Worm (Caenorhabditis elegans) whole organism, young adult: ENCODE data around the gene srh-7.

Experiments
- B0035.1 ChIP-seq: sonication (generic microtip); optimal IDR thresholded peaks from 2 replicates; lab custom pipeline; 2016; ENCODE audit warnings: missing genetic modification characterization, mild to moderate bottlenecking, missing compliant biosample characterization, missing genotype, missing genetic modification reagents
- B0261.1 ChIP-seq: sonication (generic microtip); optimal IDR thresholded peaks from 2 replicates; lab custom pipeline; 2016; ENCODE audit warnings: mild to moderate bottlenecking, missing genetic modification characterization, moderate library complexity, missing compliant biosample characterization
- B0336.3 ChIP-seq: fragments of 200-800 bp; sonication (Bioruptor generic); IDR thresholded peaks from 2 replicates; pipeline ENCODE4 v1.3.6; 2022; ENCODE audit warnings: missing genetic modification characterization, missing compliant biosample characterization
- F22D6.2 ChIP-seq: sonication (generic microtip); optimal IDR thresholded peaks from 2 replicates; lab custom pipeline; 2016; ENCODE audit warnings: mild to moderate bottlenecking, missing genetic modification characterization, missing compliant biosample characterization
- F33H1.4 ChIP-seq: fragments of 200-800 bp; sonication (Bioruptor generic); IDR thresholded peaks from 2 replicates; pipeline ENCODE4 v1.3.6; 2022; ENCODE audit warnings: missing genetic modification reagents, missing genetic modification characterization, missing compliant biosample characterization
- F39B2.1 ChIP-seq: fragments of 200-800 bp; sonication (Bioruptor generic); IDR thresholded peaks from 2 replicates; pipeline ENCODE4 v1.3.6; 2022; ENCODE audit warnings: missing genetic modification reagents, missing genetic modification characterization, missing compliant biosample characterization
- F52B5.7 ChIP-seq: sonication (generic microtip); optimal IDR thresholded peaks from 2 replicates; lab custom pipeline; 2016; ENCODE audit warnings: mild to moderate bottlenecking, missing genetic modification characterization, missing compliant biosample characterization
- F57A8.1 ChIP-seq: fragments of 200-800 bp; sonication (Bioruptor generic); optimal IDR thresholded peaks from 2 replicates; lab custom pipeline; 2018; ENCODE audit warnings: mild to moderate bottlenecking, missing genetic modification characterization, moderate library complexity, missing compliant biosample characterization
- Y53F4B.3 ChIP-seq: fragments of 200-800 bp; sonication (Bioruptor generic); IDR thresholded peaks from 2 replicates; pipeline ENCODE4 v1.3.6; 2022; ENCODE audit warnings: missing genetic modification reagents, missing genetic modification characterization, missing compliant biosample characterization
- Y56A3A.18 ChIP-seq: fragments of 200-800 bp; sonication (Bioruptor generic); IDR thresholded peaks from 2 replicates; pipeline ENCODE4 v1.3.6; 2022; ENCODE audit warnings: missing genetic modification reagents, missing genetic modification characterization, missing compliant biosample characterization
- Y95B8A.8 ChIP-seq: fragments of 200-800 bp; sonication (Bioruptor generic); IDR thresholded peaks from 2 replicates; pipeline ENCODE4 v1.3.6; 2022; ENCODE audit warnings: missing genetic modification reagents, missing genetic modification characterization, missing compliant biosample characterization
- akir-1 ChIP-seq: fragments of 200-800 bp; sonication (Bioruptor generic); optimal IDR thresholded peaks from 2 replicates; lab custom pipeline; 2018; ENCODE audit warnings: mild to moderate bottlenecking, missing genetic modification characterization, moderate library complexity, missing compliant biosample characterization
- aptf-2 ChIP-seq: fragments of 200-800 bp; sonication (Bioruptor generic); conservative IDR thresholded peaks from 2 replicates; pipeline ENCODE4 v1.3.6; 2022; ENCODE audit warnings: missing genetic modification reagents, missing genetic modification characterization, missing compliant biosample characterization
- aptf-3 ChIP-seq: fragments of 200-800 bp; sonication (Bioruptor generic); IDR thresholded peaks from 2 replicates; pipeline ENCODE4 v1.3.6; 2022; ENCODE audit warnings: missing genetic modification characterization, missing compliant biosample characterization
- atf-7 ChIP-seq: sonication (generic microtip); optimal IDR thresholded peaks from 2 replicates; lab custom pipeline; 2017; ENCODE audit warnings: mild to moderate bottlenecking, missing genetic modification characterization, missing compliant biosample characterization
- athp-1 ChIP-seq: sonication (generic microtip); optimal IDR thresholded peaks from 2 replicates; lab custom pipeline; 2017; ENCODE audit warnings: mild to moderate bottlenecking, missing genetic modification characterization, missing compliant biosample characterization
- attf-5 ChIP-seq: fragments of 200-800 bp; sonication (Bioruptor generic); optimal IDR thresholded peaks from 2 replicates; lab custom pipeline; 2018; ENCODE audit warnings: mild to moderate bottlenecking, missing genetic modification characterization, missing compliant biosample characterization
- attf-6 ChIP-seq: fragments of 200-800 bp; sonication (Bioruptor generic); IDR thresholded peaks from 2 replicates; pipeline ENCODE4 v1.3.6; 2022; ENCODE audit warnings: missing genetic modification reagents, missing genetic modification characterization, missing compliant biosample characterization
- bed-2 ChIP-seq: fragments of 200-800 bp; sonication (Bioruptor generic); IDR thresholded peaks from 2 replicates; pipeline ENCODE4 v1.3.6; 2022; ENCODE audit warnings: missing genetic modification reagents, missing genetic modification characterization, missing compliant biosample characterization
- ccch-3 ChIP-seq: fragments of 200-800 bp; sonication (Bioruptor generic); optimal IDR thresholded peaks from 2 replicates; lab custom pipeline; 2018; ENCODE audit warnings: mild to moderate bottlenecking, missing genetic modification characterization, missing compliant biosample characterization
- cebp-1 ChIP-seq, 2 experiments: fragments of 200-800 bp in 1 of 2; sonication (Bioruptor generic) in 1 of 2; sonication (generic microtip) in 1 of 2; IDR thresholded peaks in 1 of 2; optimal IDR thresholded peaks in 1 of 2; 2 replicates each; pipeline versions ENCODE4 v1.3.6 to Lab custom; 2017 to 2022; ENCODE audit warnings: missing compliant biosample characterization in 2 of 2, missing genetic modification characterization in 2 of 2, mild to moderate bottlenecking in 1 of 2, missing genetic modification reagents in 1 of 2, moderate library complexity in 1 of 2
- ceh-58 ChIP-seq: fragments of 200-800 bp; sonication (Bioruptor generic); IDR thresholded peaks from 2 replicates; pipeline ENCODE4 v1.3.6; 2022; ENCODE audit warnings: missing genetic modification characterization, missing compliant biosample characterization
- dox-1 ChIP-seq: fragments of 200-800 bp; sonication (Bioruptor generic); IDR thresholded peaks from 2 replicates; pipeline ENCODE4 v1.3.6; 2022; ENCODE audit warnings: missing genetic modification reagents, missing genetic modification characterization, missing compliant biosample characterization
- dpff-1 ChIP-seq: sonication (generic microtip); optimal IDR thresholded peaks from 2 replicates; lab custom pipeline; 2017; ENCODE audit warnings: mild to moderate bottlenecking, missing genetic modification characterization, missing compliant biosample characterization
- efl-1 ChIP-seq: fragments of 150-350 bp; optimal IDR thresholded peaks from 2 replicates; lab custom pipeline; 2014; ENCODE audit warnings: missing biosample characterization, missing genetic modification reagents, missing genetic modification characterization
- egrh-3 ChIP-seq: fragments of 200-800 bp; sonication (Bioruptor generic); IDR thresholded peaks from 2 replicates; pipeline ENCODE4 v1.3.6; 2022; ENCODE audit warnings: missing genetic modification reagents, missing genetic modification characterization, missing compliant biosample characterization
- ets-4 ChIP-seq: fragments of 200-800 bp; sonication (Bioruptor generic); optimal IDR thresholded peaks from 2 replicates; lab custom pipeline; 2018; ENCODE audit warnings: mild to moderate bottlenecking, missing genetic modification characterization, missing compliant biosample characterization
- him-1 ChIP-seq: sonication (generic microtip); optimal IDR thresholded peaks from 2 replicates; lab custom pipeline; 2016; ENCODE audit warnings: missing genotype, missing genetic modification reagents, missing genetic modification characterization, missing compliant biosample characterization
- hmg-1.2 ChIP-seq: fragments of 200-800 bp; sonication (Bioruptor generic); IDR thresholded peaks from 2 replicates; pipeline ENCODE4 v1.3.6; 2022; ENCODE audit warnings: missing genetic modification reagents, missing genetic modification characterization, missing compliant biosample characterization
- let-526 ChIP-seq: fragments of 200-800 bp; sonication (Bioruptor generic); IDR thresholded peaks from 2 replicates; pipeline ENCODE4 v1.3.6; 2022; ENCODE audit warnings: missing genetic modification reagents, missing genetic modification characterization, missing compliant biosample characterization
- lin-35 ChIP-seq, 3 experiments: fragments of 150-350 bp in 2 of 3; sonication (generic microtip) in 1 of 3; optimal IDR thresholded peaks; 2 replicates each; lab custom pipeline; 2014 to 2018; ENCODE audit warnings: missing biosample characterization in 3 of 3, missing genetic modification characterization in 3 of 3, missing genetic modification reagents in 3 of 3
- lsl-1 ChIP-seq: fragments of 200-800 bp; sonication (Bioruptor generic); optimal IDR thresholded peaks from 2 replicates; lab custom pipeline; 2018; ENCODE audit warnings: mild to moderate bottlenecking, missing genetic modification characterization, moderate library complexity, missing compliant biosample characterization
- lsy-27 ChIP-seq: sonication (generic microtip); optimal IDR thresholded peaks from 2 replicates; lab custom pipeline; 2017; ENCODE audit warnings: missing genetic modification characterization, mild to moderate bottlenecking, missing compliant biosample characterization, antibody characterized with exemption, missing genotype, borderline replicate concordance; ENCODE audit not compliant: insufficient read depth
- madf-10 ChIP-seq: sonication (generic microtip); optimal IDR thresholded peaks from 2 replicates; lab custom pipeline; 2016; ENCODE audit warnings: mild to moderate bottlenecking, missing genetic modification characterization, missing compliant biosample characterization
- mcd-1 ChIP-seq: fragments of 200-800 bp; sonication (Bioruptor generic); IDR thresholded peaks from 2 replicates; pipeline ENCODE4 v1.3.6; 2022; ENCODE audit warnings: missing genetic modification reagents, missing genetic modification characterization, missing compliant biosample characterization
- mel-28 ChIP-seq: sonication (generic microtip); optimal IDR thresholded peaks from 2 replicates; lab custom pipeline; 2016; ENCODE audit warnings: borderline replicate concordance, mild to moderate bottlenecking, missing genetic modification characterization, missing compliant biosample characterization
- nhr-179 ChIP-seq: sonication (generic microtip); optimal IDR thresholded peaks from 2 replicates; lab custom pipeline; 2016; ENCODE audit warnings: mild to moderate bottlenecking, missing genetic modification characterization, missing compliant biosample characterization
- nhr-27 ChIP-seq: fragments of 200-800 bp; sonication (Bioruptor generic); optimal IDR thresholded peaks from 2 replicates; lab custom pipeline; 2018; ENCODE audit warnings: mild to moderate bottlenecking, missing genetic modification characterization, moderate library complexity, missing compliant biosample characterization
- nhr-80 ChIP-seq: sonication (generic microtip); optimal IDR thresholded peaks from 2 replicates; lab custom pipeline; 2016; ENCODE audit warnings: missing genetic modification characterization, missing compliant biosample characterization
- nhr-90 ChIP-seq: sonication (generic microtip); optimal IDR thresholded peaks from 2 replicates; lab custom pipeline; 2016; ENCODE audit warnings: missing genotype, mild to moderate bottlenecking, missing genetic modification characterization, missing compliant biosample characterization
- rcor-1 ChIP-seq: fragments of 200-800 bp; sonication (Bioruptor generic); IDR thresholded peaks from 2 replicates; pipeline ENCODE4 v1.3.6; 2022; ENCODE audit warnings: missing genetic modification reagents, missing genetic modification characterization, missing compliant biosample characterization
- sdz-38 ChIP-seq: sonication (generic microtip); optimal IDR thresholded peaks from 2 replicates; lab custom pipeline; 2016; ENCODE audit warnings: missing genotype, missing genetic modification characterization, missing compliant biosample characterization
- sptf-2 ChIP-seq: fragments of 200-800 bp; sonication (Bioruptor generic); optimal IDR thresholded peaks from 2 replicates; lab custom pipeline; 2018; ENCODE audit warnings: mild to moderate bottlenecking, missing genetic modification characterization, missing compliant biosample characterization
- tbp1 ChIP-seq: fragments of 200-800 bp; sonication (Bioruptor generic); optimal IDR thresholded peaks from 2 replicates; lab custom pipeline; 2018; ENCODE audit warnings: mild to moderate bottlenecking, missing genetic modification characterization, missing compliant biosample characterization
- tbx-9 ChIP-seq: sonication (generic microtip); optimal IDR thresholded peaks from 2 replicates; lab custom pipeline; 2016; ENCODE audit warnings: borderline replicate concordance, missing genetic modification characterization, inconsistent platforms, missing compliant biosample characterization
- xnd-1 ChIP-seq: sonication (generic microtip); optimal IDR thresholded peaks from 2 replicates; lab custom pipeline; 2016; ENCODE audit warnings: missing genotype, missing genetic modification reagents, missing genetic modification characterization, missing compliant biosample characterization
- ztf-26 ChIP-seq: sonication (generic microtip); optimal IDR thresholded peaks from 2 replicates; lab custom pipeline; 2017; ENCODE audit warnings: missing genetic modification characterization, missing compliant biosample characterization
- ztf-6 ChIP-seq: fragments of 200-800 bp; sonication (Bioruptor generic); IDR thresholded peaks from 2 replicates; pipeline ENCODE4 v1.3.6; 2022; ENCODE audit warnings: missing genetic modification reagents, missing genetic modification characterization, missing compliant biosample characterization

srh-7 gene

ce11 chrV:4024777-4025176, 16.8 kb downstream of the srh-7 start, which contains the start of gene K09D9.1 (continued):
- peak; percentile 2 for TF ChIP-seq ets-4 (GFP tag; lab: Kevin White, UChicago)
- TF ChIP-seq mcd-1 (GFP tag; lab: Robert Waterston, UW): no peak
- no peak for TF ChIP-seq rcor-1 (GFP tag; lab: Robert Waterston, UW)
- TF ChIP-seq madf-10 (tag; lab: Kevin White, UChicago): no peak
- TF ChIP-seq hmg-1.2 (GFP tag; lab: Robert Waterston, UW): no peak
- no peak for TF ChIP-seq sdz-38 (tag; lab: Kevin White, UChicago)
- TF ChIP-seq F57A8.1 (GFP tag; lab: Kevin White, UChicago): no peak
- no peak for TF ChIP-seq dpff-1 (tag; lab: Kevin White, UChicago)
- TF ChIP-seq atf-7 (tag; lab: Kevin White, UChicago): peak; percentile 79
- TF ChIP-seq efl-1 (GFP tag; lab: Kevin White, UChicago): no peak
- TF ChIP-seq athp-1 (tag; lab: Kevin White, UChicago): no peak
- TF ChIP-seq ccch-3 (GFP tag; lab: Kevin White, UChicago): no peak
- no peak for TF ChIP-seq F52B5.7 (tag; lab: Kevin White, UChicago)
- TF ChIP-seq dox-1 (GFP tag; lab: Robert Waterston, UW): peak; percentile 53; the same call in 1 of the 2 replicates
- no peak for TF ChIP-seq ztf-26 (tag; lab: Kevin White, UChicago)
- TF ChIP-seq aptf-3 (GFP tag; lab: Robert Waterston, UW): no peak
- no peak for TF ChIP-seq mel-28
- TF ChIP-seq egrh-3 (GFP tag; lab: Robert Waterston, UW): no peak
- TF ChIP-seq B0035.1: no peak
- no peak for TF ChIP-seq lin-35 (GFP tag; optimal IDR thresholded peaks at IDR 0.05; lab: Kevin White, UChicago)
- TF ChIP-seq B0261.1 (tag; lab: Kevin White, UChicago): no peak
- peak; percentile 19 for TF ChIP-seq attf-5
- no peak for TF ChIP-seq tbp1
- no peak for TF ChIP-seq nhr-27 (tag; lab: Kevin White, UChicago)
- TF ChIP-seq lsl-1 (GFP tag; lab: Kevin White, UChicago): no peak
- no peak for TF ChIP-seq sptf-2 (GFP tag; lab: Kevin White, UChicago)
- no peak for TF ChIP-seq F39B2.1 (GFP tag; lab: Robert Waterston, UW)
- no peak for TF ChIP-seq attf-6 (GFP tag; lab: Robert Waterston, UW)
- no peak for TF ChIP-seq akir-1 (GFP tag; lab: Kevin White, UChicago)
- TF ChIP-seq lsy-27 (tag; lab: Kevin White, UChicago): no peak
- TF ChIP-seq him-1 (tag; lab: Kevin White, UChicago): no peak
- TF ChIP-seq ztf-6 (GFP tag; lab: Robert Waterston, UW): no peak
- TF ChIP-seq Y53F4B.3 (GFP tag; lab: Robert Waterston, UW): no peak

- TF ChIP-seq tbx-9 (tag; lab: Kevin White, UChicago) (no peak), dox-1 (GFP tag; lab: Robert Waterston, UW) (no peak), nhr-179 (tag; lab: Kevin White, UChicago) (no peak), aptf-2 (GFP tag; lab: Robert Waterston, UW) (peak; percentile 95), let-526 (GFP tag; lab: Robert Waterston, UW) (no peak), F33H1.4 (GFP tag; lab: Robert Waterston, UW) (no peak), Y95B8A.8 (GFP tag; lab: Robert Waterston, UW) (no peak), cebp-1 (GFP tag; IDR thresholded peaks at IDR 0.05; lab: Robert Waterston, UW) (no peak), cebp-1 (tag; optimal IDR thresholded peaks at IDR 0.05; lab: Kevin White, UChicago) (peak; percentile 16), bed-2 (GFP tag; lab: Robert Waterston, UW) (no peak), B0336.3 (0 out of 2 replicates have a peak, but pooled peaks have one; percentile 16), nhr-80 (tag; lab: Kevin White, UChicago) (peak; percentile 20), hmg-1.2 (GFP tag; lab: Robert Waterston, UW) (peak; percentile 74; the same call in 1 of the 2 replicates), Y56A3A.18 (GFP tag; lab: Robert Waterston, UW) (0 out of 2 replicates have a peak, but pooled peaks have one; percentile 11), sptf-2 (GFP tag; lab: Kevin White, UChicago) (no peak), xnd-1 (tag; lab: Kevin White, UChicago) (no peak), nhr-90 (tag; lab: Kevin White, UChicago) (no peak), tbp1 (no peak), F22D6.2 (no peak), aptf-3 (GFP tag; lab: Robert Waterston, UW) (peak; percentile 50; the same call in 1 of the 2 replicates), ceh-58 (no peak)
Measured at ce11 chrV:4029627-4030026, 21.6 kb downstream of the srh-7 start.
